Worm (Caenorhabditis elegans) whole organism, L3 larva: ENCODE data around the gene lgc-46.

Source experiments
- R02D3.7 ChIP-seq: fragments of 150-350 bp; optimal IDR thresholded peaks from 2 replicates; lab custom pipeline; 2014; ENCODE audit warnings: missing biosample characterization, missing genetic modification characterization
- elt-2 ChIP-seq: sonication (generic microtip); optimal IDR thresholded peaks from 2 replicates; lab custom pipeline; 2016; ENCODE audit warnings: missing genetic modification reagents, mild to moderate bottlenecking, missing genetic modification characterization, missing compliant biosample characterization
- jun-1 ChIP-seq: fragments of 150-350 bp; optimal IDR thresholded peaks from 2 replicates; lab custom pipeline; 2014; ENCODE audit warnings: missing biosample characterization, missing genetic modification reagents, missing genetic modification characterization
- nfya-1 ChIP-seq: sonication (generic microtip); optimal IDR thresholded peaks from 2 replicates; lab custom pipeline; 2017; ENCODE audit warnings: missing genetic modification characterization, mild to moderate bottlenecking, missing compliant biosample characterization, antibody characterized with exemption, moderate library complexity; ENCODE audit not compliant: insufficient read depth
- pha-4 ChIP-seq: fragments of 150-350 bp; optimal IDR thresholded peaks from 2 replicates; lab custom pipeline; 2014; ENCODE audit warnings: missing biosample characterization, missing genetic modification reagents, missing genetic modification characterization

DNA sequence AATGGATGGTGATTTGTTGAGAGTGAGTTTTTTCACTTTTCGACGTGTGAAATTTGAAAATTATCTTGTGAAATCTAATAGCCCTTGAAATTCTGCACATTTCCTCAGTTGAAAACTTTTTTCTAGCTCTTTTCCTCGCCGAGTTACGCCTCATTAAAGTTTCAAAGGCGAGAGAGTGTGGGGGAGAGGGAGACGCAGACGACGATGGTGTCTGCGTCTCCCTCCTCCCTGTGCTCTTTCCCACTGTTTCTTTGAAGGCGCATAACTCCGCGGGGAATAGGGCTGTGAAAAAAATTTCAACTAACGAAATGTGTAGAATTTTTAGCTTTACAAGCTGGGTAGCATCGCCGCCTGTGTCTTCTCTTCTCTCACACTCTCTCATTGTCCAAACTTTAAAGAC lies 30.6 kb upstream of the lgc-46 start:
- no peak for TF ChIP-seq elt-2 (tag; lab: Kevin White, UChicago)
- TF ChIP-seq jun-1 (tag; lab: Kevin White, UChicago): no peak
- TF ChIP-seq pha-4 (tag; lab: Kevin White, UChicago): no peak
- TF ChIP-seq nfya-1 (tag; lab: Kevin White, UChicago): no peak
- no peak for TF ChIP-seq R02D3.7 (tag; lab: Kevin White, UChicago)
